Worm (Caenorhabditis elegans) whole organism, early embryonic: ENCODE data around the gene nlp-18.

Experiments used
- B0310.2 ChIP-seq: sonication (generic microtip); optimal IDR thresholded peaks from 2 replicates; lab custom pipeline; 2016; ENCODE audit warnings: mild to moderate bottlenecking, missing genetic modification characterization, missing compliant biosample characterization
- aly-1 ChIP-seq: sonication (generic microtip); optimal IDR thresholded peaks from 2 replicates; lab custom pipeline; 2016; ENCODE audit warnings: missing genetic modification characterization, missing compliant biosample characterization
- ama-1 ChIP-seq: fragments of 150-350 bp; optimal IDR thresholded peaks from 2 replicates; lab custom pipeline; 2014
- ceh-13 ChIP-seq: fragments of 200-800 bp; sonication (Bioruptor generic); optimal IDR thresholded peaks from 2 replicates; lab custom pipeline; 2018; ENCODE audit warnings: mild to moderate bottlenecking, missing genetic modification characterization, missing compliant biosample characterization
- ceh-36 ChIP-seq: sonication (generic microtip); optimal IDR thresholded peaks from 2 replicates; lab custom pipeline; 2016; ENCODE audit warnings: missing genetic modification characterization, inconsistent platforms, missing compliant biosample characterization
- hmbx-1 ChIP-seq: sonication (generic microtip); optimal IDR thresholded peaks from 2 replicates; lab custom pipeline; 2016; ENCODE audit warnings: mild to moderate bottlenecking, missing genetic modification characterization, missing compliant biosample characterization
- hnd-1 ChIP-seq: sonication (generic microtip); optimal IDR thresholded peaks from 2 replicates; lab custom pipeline; 2016; ENCODE audit warnings: missing genetic modification characterization, missing compliant biosample characterization
- tbx-37 ChIP-seq: fragments of 200-800 bp; sonication (Bioruptor generic); conservative IDR thresholded peaks from 2 replicates; pipeline ENCODE4 v1.3.6; 2022; ENCODE audit warnings: missing genetic modification reagents, missing genetic modification characterization, missing compliant biosample characterization

DNA sequence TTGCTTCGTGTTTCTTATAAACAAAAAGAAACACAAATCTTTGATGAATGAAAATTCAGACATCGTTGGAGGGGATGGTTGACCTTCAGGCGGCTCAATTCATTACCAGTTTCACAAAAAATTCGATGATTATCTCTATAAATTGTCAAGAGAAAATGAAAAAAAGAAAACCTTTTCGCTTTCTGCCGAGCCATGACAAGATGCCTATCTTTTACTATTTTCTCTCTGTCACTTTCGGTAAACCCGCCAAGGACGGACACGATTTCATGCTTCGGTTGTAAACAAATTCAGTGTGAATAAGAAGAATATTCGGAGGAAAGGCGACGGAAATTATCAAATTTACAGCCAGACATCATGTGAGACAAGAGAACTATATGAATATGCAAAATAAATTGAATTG is 9.5 kb downstream of the nlp-18 start:
- TF ChIP-seq hmbx-1 (no peak), B0310.2 (no peak), ama-1 (lab: Kevin White, UChicago) (no peak), ceh-13 (GFP tag; lab: Kevin White, UChicago) (no peak), hnd-1 (tag; lab: Kevin White, UChicago) (no peak), ceh-36 (tag; lab: Kevin White, UChicago) (no peak), tbx-37 (no peak), aly-1 (tag; lab: Kevin White, UChicago) (no peak)
